Fruit fly (Drosophila melanogaster): Measurements from ENCODE around the gene CG11693.
A peak's percentile ranks its signal among the peaks of the same experiment; 100 is the strongest.

CG11693 gene

dm6 chr3R:8333768-8334470 is 23.3 kb upstream of the CG11693 start, which contains the start of gene Poxm (continued):
- TF ChIP-seq Ets65A (GFP tag): peak; percentile 98
- no peak; the same call in 1 of the 2 replicates for TF ChIP-seq Scr (GFP tag; IDR thresholded peaks at IDR 0.05; ENCODE audit: partially characterized antibody)
- TF ChIP-seq CG7963 (GFP tag; IDR thresholded peaks at IDR 0.05; ENCODE audit: partially characterized antibody): no peak
- no peak for TF ChIP-seq bowl (GFP tag; IDR thresholded peaks at IDR 0.05)
- TF ChIP-seq caup (GFP tag; optimal IDR thresholded peaks at IDR 0.05; ENCODE audit: severe bottlenecking): peak; percentile 74
- no peak for TF ChIP-seq MBD-R2 (GFP tag; IDR thresholded peaks at IDR 0.05)
- peak; percentile 79 for TF ChIP-seq CG18599 (GFP tag; optimal IDR thresholded peaks at IDR 0.05)
- TF ChIP-seq Stat92E (GFP tag; optimal IDR thresholded peaks at IDR 0.05): peak in 1 of 3 experiments; percentile 88
- peak; percentile 70 for TF ChIP-seq Awh (GFP tag; IDR thresholded peaks at IDR 0.05)
- peak; percentile 92 for TF ChIP-seq row (GFP tag; IDR thresholded peaks at IDR 0.05)
- peak; percentile 81 for TF ChIP-seq lilli (GFP tag; optimal IDR thresholded peaks at IDR 0.05)
- 0 out of 3 replicates have a peak, but pooled peaks have one; percentile 27 for TF ChIP-seq CG34224 (GFP tag; IDR thresholded peaks at IDR 0.05; ENCODE audit: partially characterized antibody)
- peak; percentile 80 for TF ChIP-seq ttk (GFP tag; IDR thresholded peaks at IDR 0.05)
- TF ChIP-seq CG12744 (GFP tag; optimal IDR thresholded peaks at IDR 0.05): no peak
- no peak for TF ChIP-seq sna (GFP tag; IDR thresholded peaks at IDR 0.05; ENCODE audit: partially characterized antibody)
- TF ChIP-seq CG32532 (GFP tag; IDR thresholded peaks at IDR 0.05): peak; percentile 66
- TF ChIP-seq tna (GFP tag; IDR thresholded peaks at IDR 0.05; ENCODE audit: partially characterized antibody): no peak
- peak; percentile 87 for TF ChIP-seq org-1 (GFP tag; optimal IDR thresholded peaks at IDR 0.05)
- TF ChIP-seq CG10321 (GFP tag; IDR thresholded peaks at IDR 0.05): 0 out of 2 replicates have a peak, but pooled peaks have one; percentile 28
- TF ChIP-seq CG7786 (GFP tag; optimal IDR thresholded peaks at IDR 0.05): peak; percentile 26
- no peak for TF ChIP-seq gro (GFP tag; optimal IDR thresholded peaks at IDR 0.05)
- no peak for TF ChIP-seq Doc3 (GFP tag; IDR thresholded peaks at IDR 0.05; ENCODE audit: partially characterized antibody)
- peak; percentile 81; the same call in 1 of the 2 replicates for TF ChIP-seq ranshi (GFP tag; IDR thresholded peaks at IDR 0.05)
- TF ChIP-seq CG11723 (GFP tag; optimal IDR thresholded peaks at IDR 0.05): peak; percentile 81
- TF ChIP-seq CG1832 (GFP tag; optimal IDR thresholded peaks at IDR 0.05): peak; percentile 34
- no peak for TF ChIP-seq mirr (GFP tag; optimal IDR thresholded peaks at IDR 0.05)
- TF ChIP-seq CG17359 (tag; optimal IDR thresholded peaks at IDR 0.05): peak; percentile 88
- TF ChIP-seq Trl (optimal IDR thresholded peaks at IDR 0.05): peak; percentile 47 to 78
- peak; percentile 58 for TF ChIP-seq Trl (GFP tag; optimal IDR thresholded peaks at IDR 0.05)
- TF ChIP-seq CG17802 (tag; optimal IDR thresholded peaks at IDR 0.05): peak; percentile 64
- peak; percentile 89 for TF ChIP-seq CG34422 (GFP tag; IDR thresholded peaks at IDR 0.05)
- TF ChIP-seq ATbp (GFP tag; optimal IDR thresholded peaks at IDR 0.05): peak; percentile 81
- no peak; the same call in 1 of the 2 replicates for TF ChIP-seq CkIIα-i1 (GFP tag; IDR thresholded peaks at IDR 0.05)
- TF ChIP-seq exex (tag; optimal IDR thresholded peaks at IDR 0.05): peak; percentile 24
- TF ChIP-seq HLH4C (GFP tag; IDR thresholded peaks at IDR 0.05; ENCODE audit: partially characterized antibody): no peak
- TF ChIP-seq fru (optimal IDR thresholded peaks at IDR 0.05): no peak
- peak; percentile 49 for TF ChIP-seq CG17186 (GFP tag; optimal IDR thresholded peaks at IDR 0.05)
- TF ChIP-seq HLH54F (GFP tag; optimal IDR thresholded peaks at IDR 0.05): peak; percentile 41
- TF ChIP-seq trem (tag; optimal IDR thresholded peaks at IDR 0.05): peak; percentile 87
- TF ChIP-seq MESR4 (GFP tag; optimal IDR thresholded peaks at IDR 0.05): no peak
- peak; percentile 95 for TF ChIP-seq CG30403 (GFP tag; optimal IDR thresholded peaks at IDR 0.05)
- peak; percentile 80 for TF ChIP-seq lbe (GFP tag; optimal IDR thresholded peaks at IDR 0.05)
- peak; percentile 86 for TF ChIP-seq CG6254 (GFP tag; optimal IDR thresholded peaks at IDR 0.05)
- TF ChIP-seq CG1233 (GFP tag; optimal IDR thresholded peaks at IDR 0.05): peak; percentile 89
- TF ChIP-seq kah (GFP tag; optimal IDR thresholded peaks at IDR 0.05): peak; percentile 77
- TF ChIP-seq CG17385 (GFP tag; optimal IDR thresholded peaks at IDR 0.05): peak; percentile 82
- 0 out of 3 replicates have a peak, but pooled peaks have one; percentile 10 for TF ChIP-seq CG2199 (GFP tag; IDR thresholded peaks at IDR 0.05)
- TF ChIP-seq Side (GFP tag; optimal IDR thresholded peaks at IDR 0.05): peak; percentile 54
- peak; percentile 86 for TF ChIP-seq CG10267 (tag; optimal IDR thresholded peaks at IDR 0.05)

Measured in whole organism, embryonic.